Fruit fly (Drosophila melanogaster) whole organism: Measurements from ENCODE around the gene crp.

ENCODE experiments used
- CG8478 ChIP-seq: fragments of >200 bp; optimal IDR thresholded peaks from 2 replicates; lab custom pipeline; 2018; ENCODE audit warnings: inconsistent platforms
- usp ChIP-seq: fragments of >200 bp; optimal IDR thresholded peaks from 2 replicates; lab custom pipeline; 2017; ENCODE audit warnings: missing biosample characterization, missing genetic modification characterization, mixed read lengths

DNA sequence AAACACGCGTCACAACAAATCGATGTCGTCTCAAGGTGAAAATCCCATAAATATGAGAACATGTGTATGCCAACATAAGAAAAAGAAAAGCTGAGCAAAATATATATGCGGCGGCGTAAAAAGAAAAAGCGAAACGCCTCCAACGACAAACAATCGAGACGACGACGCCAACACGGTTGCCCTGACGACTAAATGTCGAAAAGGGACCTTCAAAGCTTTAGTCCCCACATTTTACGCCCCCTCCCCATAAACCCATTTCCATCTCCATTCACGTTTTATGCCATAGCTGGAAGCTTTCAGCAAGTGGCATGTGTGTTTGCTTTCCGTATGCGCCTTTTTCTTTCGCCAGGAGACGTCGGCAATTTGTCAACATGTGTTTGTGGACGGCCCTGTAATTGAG, 9.6 kb downstream of the crp start:
- TF ChIP-seq CG8478 (lab: Kevin White, UChicago) (no peak), usp (no peak)
